Worm (Caenorhabditis elegans) whole organism, mixed stage, embryonic: ENCODE results near the gene dhs-28.

Experiments used
- blmp-1 ChIP-seq: fragments of 150-350 bp; optimal IDR thresholded peaks from 2 replicates; lab custom pipeline; 2014; ENCODE audit warnings: missing biosample characterization, missing genetic modification characterization
- ces-1 ChIP-seq: fragments of 150-350 bp; optimal IDR thresholded peaks from 2 replicates; lab custom pipeline; 2014; ENCODE audit warnings: missing biosample characterization, missing genetic modification reagents, missing genetic modification characterization
- hlh-1 ChIP-seq: fragments of 150-350 bp; optimal IDR thresholded peaks from 2 replicates; lab custom pipeline; 2014; ENCODE audit warnings: missing biosample characterization, missing genetic modification reagents, missing genetic modification characterization
- mep-1 ChIP-seq: fragments of 150-350 bp; optimal IDR thresholded peaks from 2 replicates; lab custom pipeline; 2017; ENCODE audit warnings: missing biosample characterization, missing genetic modification reagents, missing genetic modification characterization, inconsistent platforms
- nhr-28 ChIP-seq: fragments of 150-350 bp; optimal IDR thresholded peaks from 2 replicates; lab custom pipeline; 2014; ENCODE audit warnings: missing biosample characterization, missing genetic modification characterization
- pha-4 ChIP-seq: fragments of 150-350 bp; optimal IDR thresholded peaks from 2 replicates; lab custom pipeline; 2018; ENCODE audit warnings: missing biosample characterization, missing genetic modification reagents, missing genetic modification characterization
- sem-2 ChIP-seq: fragments of 200-800 bp; sonication (Bioruptor generic); optimal IDR thresholded peaks from 2 replicates; lab custom pipeline; 2018; ENCODE audit warnings: mild to moderate bottlenecking, missing genetic modification characterization, missing compliant biosample characterization
- unc-62 ChIP-seq: fragments of 150-350 bp; optimal IDR thresholded peaks from 2 replicates; lab custom pipeline; 2014; ENCODE audit warnings: missing biosample characterization, missing genetic modification reagents, missing genetic modification characterization

DNA sequence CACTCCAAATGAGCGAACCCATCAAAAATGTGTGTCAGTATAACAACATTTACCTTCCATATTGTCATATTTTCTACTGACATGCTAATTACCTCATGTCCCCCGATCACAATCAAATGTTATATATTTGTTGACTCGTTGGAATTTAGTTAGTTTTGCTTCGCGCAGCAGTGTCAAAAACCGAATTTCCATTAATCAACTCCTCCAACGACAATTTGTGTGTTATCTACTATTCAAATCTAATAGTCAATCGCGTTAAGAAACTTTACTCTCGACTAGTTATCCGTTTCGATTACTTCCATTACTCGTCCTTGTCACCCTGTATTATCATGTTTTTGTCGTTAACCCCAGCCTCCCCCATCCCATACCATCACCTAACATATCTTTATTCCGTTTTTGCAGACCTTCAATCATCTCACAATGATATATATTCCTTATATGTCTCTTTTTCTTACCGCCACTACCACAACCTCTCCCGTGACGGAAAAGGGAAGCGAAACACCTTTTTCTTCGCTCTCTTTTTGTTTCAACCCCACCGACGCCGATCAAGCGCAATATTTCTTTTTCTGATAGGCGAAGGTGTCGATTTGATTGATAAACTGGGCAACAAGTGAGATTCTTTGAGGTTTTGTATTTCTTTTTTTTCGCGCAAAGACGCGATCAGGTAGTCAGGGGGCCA, 22.3 kb upstream of the dhs-28 start:
- TF ChIP-seq ces-1 (GFP tag; lab: Kevin White, UChicago), result no peak
- TF ChIP-seq blmp-1, result no peak
- no peak for TF ChIP-seq mep-1 (tag; lab: Kevin White, UChicago)
- TF ChIP-seq unc-62, result no peak
- TF ChIP-seq hlh-1 (tag; lab: Kevin White, UChicago), result no peak
- TF ChIP-seq sem-2 (GFP tag; lab: Kevin White, UChicago), result no peak
- no peak for TF ChIP-seq nhr-28 (tag; lab: Kevin White, UChicago)
- no peak for TF ChIP-seq pha-4
